Fruit fly (Drosophila melanogaster): ENCODE data around the gene Tim13.

DNA sequence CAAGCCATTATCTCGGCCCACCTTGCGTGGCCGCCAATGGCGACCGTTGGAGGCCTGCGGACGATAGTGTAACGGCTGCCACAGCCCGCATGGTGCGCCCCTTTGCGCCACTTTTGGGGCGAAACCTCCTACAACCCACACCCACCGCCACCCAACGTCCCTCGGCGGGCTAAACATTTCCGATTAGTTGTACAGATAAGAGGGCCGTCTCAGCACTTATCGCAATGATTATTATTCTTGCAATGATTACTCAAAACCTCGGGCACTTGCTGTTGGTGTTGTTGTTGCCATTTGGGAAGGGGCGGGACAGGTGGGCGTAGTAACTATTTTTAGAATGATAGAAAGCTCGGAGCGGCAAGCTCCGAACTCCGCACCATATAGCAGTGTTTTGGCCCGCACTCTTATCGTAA is 1.7 kb downstream of the Tim13 start:
- TF ChIP-seq CG10348 (GFP tag; IDR thresholded peaks at IDR 0.05) (no peak), D1 (tag; optimal IDR thresholded peaks at IDR 0.05) (no peak)
